Worm (Caenorhabditis elegans): ENCODE measurements around the gene eif-2Balpha.

ce11 chrIII:9580039-9580891 is 37.3 kb downstream of the eif-2Balpha start, which contains the start of gene ced-7:
- no peak for TF ChIP-seq ets-4 (GFP tag; optimal IDR thresholded peaks at IDR 0.05)
- no peak for TF ChIP-seq ceh-100 (GFP tag; IDR thresholded peaks at IDR 0.05)
- TF ChIP-seq bed-2 (GFP tag; IDR thresholded peaks at IDR 0.05), result no peak
- no peak for TF ChIP-seq nfya-1 (tag; optimal IDR thresholded peaks at IDR 0.05; ENCODE audit: borderline replicate concordance, insufficient read depth)
- no peak for TF ChIP-seq ama-1 (optimal IDR thresholded peaks at IDR 0.05)
- no peak for TF ChIP-seq ama-1 (GFP tag; optimal IDR thresholded peaks at IDR 0.05)
- TF ChIP-seq rec-8 (tag; optimal IDR thresholded peaks at IDR 0.05), result no peak
- TF ChIP-seq madf-6 (GFP tag; IDR thresholded peaks at IDR 0.05), result no peak

Measured in whole organism, young adult.